Worm (Caenorhabditis elegans): ENCODE measurements around the gene panl-3.

The panl-3 gene

DNA sequence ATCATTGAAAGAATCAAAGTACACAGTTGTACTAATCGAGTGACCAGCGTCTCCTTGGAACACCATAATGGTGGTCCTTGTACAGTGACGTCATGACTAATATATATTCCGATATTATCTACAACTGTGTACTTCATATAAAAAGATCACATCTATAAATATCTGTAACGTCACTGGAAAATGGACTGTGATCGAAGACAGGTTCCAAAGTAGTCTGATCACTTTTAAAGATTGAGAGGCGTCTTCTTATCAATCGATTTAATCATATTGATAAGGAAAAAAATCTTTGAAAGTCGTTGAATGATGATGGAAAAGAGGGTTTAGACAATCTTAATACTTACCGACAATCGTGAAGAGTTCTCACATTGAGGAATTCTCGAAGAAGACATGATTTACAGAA lies 39.2 kb downstream of the panl-3 start (continued):
- no peak for TF ChIP-seq skn-1 (tag; optimal IDR thresholded peaks at IDR 0.05)
- TF ChIP-seq dve-1 (tag; optimal IDR thresholded peaks at IDR 0.05; ENCODE audit: insufficient read depth): peak; percentile 61
- TF ChIP-seq ceh-32 (tag; optimal IDR thresholded peaks at IDR 0.05; ENCODE audit: poor library complexity): no peak
- no peak for TF ChIP-seq pha-4 (GFP tag; IDR thresholded peaks at IDR 0.05)
- no peak for TF ChIP-seq pha-4 (tag; optimal IDR thresholded peaks at IDR 0.05)
- TF ChIP-seq ceh-62 (tag; optimal IDR thresholded peaks at IDR 0.05): no peak

ce11 chrIII:9859133-9859775 lies 40.4 kb downstream of the panl-3 start, which contains the start of gene gpdh-2:
Gene gpdh-2 (minus strand): TSS chrIII:9859183.
- TF ChIP-seq nhr-48 (tag; optimal IDR thresholded peaks at IDR 0.05): no peak
- no peak for TF ChIP-seq set-16 (GFP tag; IDR thresholded peaks at IDR 0.05)
- TF ChIP-seq ceh-82 (tag; optimal IDR thresholded peaks at IDR 0.05): no peak
- peak in 1 of 2 experiments; percentile 81 for TF ChIP-seq daf-16 (GFP tag; optimal IDR thresholded peaks at IDR 0.05)
- no peak for TF ChIP-seq daf-16 (tag; optimal IDR thresholded peaks at IDR 0.05)

DNA sequence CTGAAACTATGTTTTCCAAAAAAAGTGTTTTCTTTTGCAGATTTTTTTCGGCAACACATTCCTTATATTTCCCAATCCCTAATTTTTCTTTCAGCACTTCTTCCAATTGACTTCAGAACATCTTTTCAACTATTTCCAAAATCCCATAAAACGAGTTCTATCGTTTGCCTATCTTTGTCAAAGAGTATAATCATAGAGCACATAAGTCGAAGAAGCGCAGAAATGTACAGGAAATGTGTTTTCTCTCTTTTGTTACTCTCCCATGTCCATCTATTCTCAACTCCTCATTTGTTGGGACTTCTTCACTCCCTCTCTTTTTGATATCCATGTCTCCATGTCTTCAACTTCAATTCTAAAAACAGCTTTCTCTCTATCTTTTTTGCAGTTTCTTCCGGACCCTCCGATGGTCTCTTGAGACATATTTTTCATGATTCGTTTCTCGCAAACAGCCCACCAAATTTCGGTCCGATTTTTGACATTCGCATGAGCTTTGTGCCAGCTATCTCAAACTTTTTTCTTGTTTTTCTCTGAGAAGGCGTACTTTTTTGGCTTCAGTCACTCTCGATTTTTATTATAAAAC lies 41.4 kb downstream of the panl-3 start, which contains the start of gene twk-48:
twk-48 (plus strand) TSS at position 530 of the 580 bp plus-strand sequence.
- peak; percentile 34 for TF ChIP-seq fkh-10 (GFP tag; optimal IDR thresholded peaks at IDR 0.05)
- no peak for TF ChIP-seq nhr-102 (tag; optimal IDR thresholded peaks at IDR 0.05)
- TF ChIP-seq unc-62 (GFP tag; optimal IDR thresholded peaks at IDR 0.05 in 1 of 2): peak in 1 of 2 experiments; percentile 85
- no peak for TF ChIP-seq unc-62 (tag; optimal IDR thresholded peaks at IDR 0.05)
- peak; percentile 7 for TF ChIP-seq lin-39 (tag; optimal IDR thresholded peaks at IDR 0.05)

- TF ChIP-seq nhr-48 (tag; optimal IDR thresholded peaks at IDR 0.05) (peak; percentile 34), skn-1 (tag; optimal IDR thresholded peaks at IDR 0.05) (no peak), nhr-41 (GFP tag; IDR thresholded peaks at IDR 0.05) (peak; percentile 84), snpc-1.2 (GFP tag; IDR thresholded peaks at IDR 0.05) (peak; percentile 60; the same call in 1 of the 2 replicates), dmd-9 (GFP tag; IDR thresholded peaks at IDR 0.05) (peak; percentile 86), madf-9 (GFP tag; conservative IDR thresholded peaks at IDR 0.05) (peak; percentile 89), dpl-1 (GFP tag; optimal IDR thresholded peaks at IDR 0.05) (peak; percentile 37), nhr-28 (tag; optimal IDR thresholded peaks at IDR 0.05) (no peak), lin-39 (tag; optimal IDR thresholded peaks at IDR 0.05) (no peak), lsy-2 (tag; optimal IDR thresholded peaks at IDR 0.05) (peak in 1 of 2 experiments; percentile 49), ztf-7 (tag; optimal IDR thresholded peaks at IDR 0.05) (no peak), mdl-1 (tag; optimal IDR thresholded peaks at IDR 0.05) (no peak), hlh-11 (tag; optimal IDR thresholded peaks at IDR 0.05) (peak; percentile 30), ceh-44 (GFP tag; IDR thresholded peaks at IDR 0.05) (peak; percentile 82), ZK546.5 (tag; optimal IDR thresholded peaks at IDR 0.05) (no peak), F37D6.2 (tag; optimal IDR thresholded peaks at IDR 0.05) (peak; percentile 44), daf-8 (GFP tag; IDR thresholded peaks at IDR 0.05) (no peak), vab-7 (GFP tag; IDR thresholded peaks at IDR 0.05) (peak; percentile 88), arid-1 (GFP tag; conservative IDR thresholded peaks at IDR 0.05) (peak; percentile 83), set-16 (GFP tag; IDR thresholded peaks at IDR 0.05) (no peak), mep-1 (tag; optimal IDR thresholded peaks at IDR 0.05) (peak; percentile 68), zip-11 (GFP tag; IDR thresholded peaks at IDR 0.05) (0 out of 2 replicates have a peak, but pooled peaks have one; percentile 5), T26A8.4 (GFP tag; IDR thresholded peaks at IDR 0.05) (peak; percentile 83), ceh-62 (tag; optimal IDR thresholded peaks at IDR 0.05) (no peak), F49E8.2 (tag; optimal IDR thresholded peaks at IDR 0.05; ENCODE audit: borderline replicate concordance) (peak; percentile 46), zag-1 (tag; optimal IDR thresholded peaks at IDR 0.05) (no peak), gei-8 (GFP tag; optimal IDR thresholded peaks at IDR 0.05) (peak; percentile 78), lir-3 (tag; optimal IDR thresholded peaks at IDR 0.05) (no peak), daf-12 (tag; optimal IDR thresholded peaks at IDR 0.05) (no peak), ces-1 (GFP tag; optimal IDR thresholded peaks at IDR 0.05) (no peak), nhr-11 (tag; optimal IDR thresholded peaks at IDR 0.05) (peak; percentile 5), ceh-82 (tag; optimal IDR thresholded peaks at IDR 0.05) (no peak)
These were observed 42.9 kb downstream of the panl-3 start for ce11 chrIII:9861470-9862342.
